Worm (Caenorhabditis elegans) whole organism, early embryonic: ENCODE data around the gene C34F6.10.

Source experiments
- ama-1 ChIP-seq: fragments of 150-350 bp; optimal IDR thresholded peaks from 2 replicates; lab custom pipeline; 2014
- ceh-13 ChIP-seq: fragments of 200-800 bp; sonication (Bioruptor generic); optimal IDR thresholded peaks from 2 replicates; lab custom pipeline; 2018; ENCODE audit warnings: mild to moderate bottlenecking, missing genetic modification characterization, missing compliant biosample characterization
- sea-1 ChIP-seq: fragments of 200-800 bp; sonication (Bioruptor generic); conservative IDR thresholded peaks from 2 replicates; pipeline ENCODE4 v1.3.6; 2022; ENCODE audit warnings: missing genetic modification characterization, missing compliant biosample characterization

ce11 chrX:11248083-11248482, 7.6 kb upstream of the C34F6.10 start:
- TF ChIP-seq ama-1 (lab: Kevin White, UChicago) (no peak), ceh-13 (GFP tag; lab: Kevin White, UChicago) (no peak), sea-1 (GFP tag; lab: Robert Waterston, UW) (no peak)
